Fruit fly (Drosophila melanogaster) whole organism, adult: ENCODE measurements around the gene Nprl3.

Experiments used
- CG7045 ChIP-seq: fragments of 200-800 bp; sonication (Bioruptor generic); optimal IDR thresholded peaks from 2 replicates; lab custom pipeline; 2017; ENCODE audit warnings: missing biosample characterization, mild to moderate bottlenecking, missing genetic modification characterization
- CG7101 ChIP-seq: fragments of 200-800 bp; sonication (Bioruptor generic); optimal IDR thresholded peaks from 2 replicates; lab custom pipeline; 2018; ENCODE audit warnings: missing biosample characterization, mild to moderate bottlenecking, missing genetic modification characterization, moderate library complexity
- Hr96 ChIP-seq: fragments of 200-800 bp; sonication (Bioruptor generic); optimal IDR thresholded peaks from 2 replicates; lab custom pipeline; 2016; ENCODE audit warnings: missing biosample characterization, missing genetic modification characterization
- bab1 ChIP-seq: fragments of 200-800 bp; sonication (Bioruptor generic); optimal IDR thresholded peaks from 3 replicates; lab custom pipeline; 2019; ENCODE audit warnings: missing biosample characterization, mild to moderate bottlenecking, missing genetic modification characterization, moderate library complexity
- cic ChIP-seq: fragments of 200-800 bp; sonication (Bioruptor generic); optimal IDR thresholded peaks from 2 replicates; lab custom pipeline; 2017; ENCODE audit warnings: missing biosample characterization, mild to moderate bottlenecking, missing genetic modification characterization, moderate library complexity
- cnc ChIP-seq, 2 experiments: fragments of >200 bp; optimal IDR thresholded peaks; 2 replicates each; lab custom pipeline; 2017

- TF ChIP-seq CG7101 (tag; lab: Kevin White, UChicago) (no peak), cnc (optimal IDR thresholded peaks at IDR 0.05; lab: Kevin White, UChicago) (no peak), Hr96 (no peak), bab1 (GFP tag; lab: Kevin White, UChicago) (no peak), cic (no peak), CG7045 (no peak)
Measured at dm6 chr3L:13986330-13986729, 15.3 kb downstream of the Nprl3 start, which contains the start of gene CG17362.
